Worm (Caenorhabditis elegans) whole organism, L1 larva: Measurements from ENCODE around the gene R12B2.13.

Source experiments
- ces-1 ChIP-seq: fragments of 150-350 bp; optimal IDR thresholded peaks from 2 replicates; lab custom pipeline; 2014; ENCODE audit warnings: missing biosample characterization, missing genetic modification reagents, missing genetic modification characterization
- dpl-1 ChIP-seq, 3 experiments: fragments of 150-350 bp in 2 of 3; sonication (generic microtip) in 1 of 3; optimal IDR thresholded peaks; 2 replicates each; lab custom pipeline; 2014 to 2017; ENCODE audit warnings: missing biosample characterization in 3 of 3, missing genetic modification characterization in 3 of 3, missing genetic modification reagents in 3 of 3
- lin-13 ChIP-seq: fragments of 150-350 bp; optimal IDR thresholded peaks from 2 replicates; lab custom pipeline; 2014; ENCODE audit warnings: missing biosample characterization, missing genetic modification reagents, missing genetic modification characterization
- lin-39 ChIP-seq: fragments of 150-350 bp; optimal IDR thresholded peaks from 2 replicates; lab custom pipeline; 2014; ENCODE audit warnings: missing biosample characterization, missing genetic modification reagents, missing genetic modification characterization
- nhr-28 ChIP-seq: fragments of 150-350 bp; optimal IDR thresholded peaks from 2 replicates; lab custom pipeline; 2014; ENCODE audit warnings: missing biosample characterization, missing genetic modification characterization
- nhr-84 ChIP-seq: sonication (generic microtip); optimal IDR thresholded peaks from 2 replicates; lab custom pipeline; 2017; ENCODE audit warnings: missing biosample characterization, missing genetic modification characterization
- sox-4 ChIP-seq: sonication (generic microtip); optimal IDR thresholded peaks from 2 replicates; lab custom pipeline; 2016; ENCODE audit warnings: missing genetic modification characterization, missing compliant biosample characterization
- ztf-11 ChIP-seq, 2 experiments: sonication (generic microtip); optimal IDR thresholded peaks; 2 replicates each; lab custom pipeline; 2016 to 2017; ENCODE audit warnings: missing genetic modification characterization in 2 of 2, missing biosample characterization in 1 of 2, missing compliant biosample characterization in 1 of 2

- TF ChIP-seq nhr-28 (tag; lab: Kevin White, UChicago) (no peak), ces-1 (GFP tag; lab: Kevin White, UChicago) (no peak), lin-39 (no peak), dpl-1 (GFP tag; optimal IDR thresholded peaks at IDR 0.05; lab: Kevin White, UChicago) (no peak), lin-13 (GFP tag; lab: Kevin White, UChicago) (no peak), nhr-84 (no peak), ztf-11 (tag; optimal IDR thresholded peaks at IDR 0.05; lab: Kevin White, UChicago) (no peak), sox-4 (tag; lab: Kevin White, UChicago) (no peak)
Measured at ce11 chrIII:5805273-5805672, 28.0 kb downstream of the R12B2.13 start, which contains the start of gene R12B2.3.
